Fruit fly (Drosophila melanogaster): ENCODE measurements around the gene CG6770.

Gene CG6770

dm6 chr2L:12045941-12046855 is at the start of gene CG6770 (continued):
- TF ChIP-seq kah (GFP tag; optimal IDR thresholded peaks at IDR 0.05) (peak; percentile 11), CG13296 (GFP tag; optimal IDR thresholded peaks at IDR 0.05) (peak; percentile 93), h (optimal IDR thresholded peaks at IDR 0.05) (no peak), CG4282 (GFP tag; optimal IDR thresholded peaks at IDR 0.05) (peak; percentile 16), CG18476 (GFP tag; optimal IDR thresholded peaks at IDR 0.05) (peak; percentile 70), vvl (GFP tag; IDR thresholded peaks at IDR 0.05) (peak; percentile 93), CG31441 (GFP tag; IDR thresholded peaks at IDR 0.05) (peak; percentile 81), CG14014 (GFP tag; IDR thresholded peaks at IDR 0.05) (peak; percentile 89), HLH3B (GFP tag; IDR thresholded peaks at IDR 0.05) (peak; percentile 81), esg (GFP tag; conservative IDR thresholded peaks at IDR 0.05) (peak; percentile 73), Side (GFP tag; optimal IDR thresholded peaks at IDR 0.05) (peak; percentile 38), E2f2 (GFP tag; IDR thresholded peaks at IDR 0.05) (peak; percentile 74; the same call in 1 of the 2 replicates), CG10321 (GFP tag; IDR thresholded peaks at IDR 0.05) (peak; percentile 66; the same call in 1 of the 2 replicates), crol (GFP tag; IDR thresholded peaks at IDR 0.05) (peak; percentile 22; the same call in 1 of the 2 replicates), HmgD (GFP tag; optimal IDR thresholded peaks at IDR 0.05) (no peak), Bgb (GFP tag; IDR thresholded peaks at IDR 0.05; ENCODE audit: partially characterized antibody) (peak; percentile 68; the same call in 1 of the 2 replicates), H15 (GFP tag; IDR thresholded peaks at IDR 0.05) (peak; percentile 66; the same call in 1 of the 3 replicates), Six4 (GFP tag; optimal IDR thresholded peaks at IDR 0.05) (no peak), pb (GFP tag; optimal IDR thresholded peaks at IDR 0.05) (no peak), CG6689 (GFP tag; IDR thresholded peaks at IDR 0.05) (peak; percentile 87), ftz-f1 (GFP tag; optimal IDR thresholded peaks at IDR 0.05) (peak; percentile 12), BEAF-32 (GFP tag; optimal IDR thresholded peaks at IDR 0.05) (peak; percentile 2), CG15601 (tag; optimal IDR thresholded peaks at IDR 0.05) (peak; percentile 64), Hand (GFP tag; optimal IDR thresholded peaks at IDR 0.05) (peak; percentile 92), schlank (tag; optimal IDR thresholded peaks at IDR 0.05) (peak; percentile 53), NfI (GFP tag; optimal IDR thresholded peaks at IDR 0.05) (peak; percentile 83), gem (tag; optimal IDR thresholded peaks at IDR 0.05) (peak; percentile 87), shn (GFP tag; optimal IDR thresholded peaks at IDR 0.05) (peak; percentile 1), tna (GFP tag; IDR thresholded peaks at IDR 0.05; ENCODE audit: partially characterized antibody) (peak; percentile 54; the same call in 1 of the 2 replicates), az2 (GFP tag; optimal IDR thresholded peaks at IDR 0.05) (peak; percentile 54), Antp (GFP tag; optimal IDR thresholded peaks at IDR 0.05) (peak; percentile 33), CG18011 (GFP tag; optimal IDR thresholded peaks at IDR 0.05) (peak; percentile 43), D (optimal IDR thresholded peaks at IDR 0.05) (no peak), D (GFP tag; optimal IDR thresholded peaks at IDR 0.05) (no peak), Ssrp (tag; optimal IDR thresholded peaks at IDR 0.05) (peak; percentile 43), tio (GFP tag; optimal IDR thresholded peaks at IDR 0.05) (peak; percentile 64), ato (GFP tag; IDR thresholded peaks at IDR 0.05; ENCODE audit: partially characterized antibody) (no peak), CG8944 (GFP tag; optimal IDR thresholded peaks at IDR 0.05) (no peak), CG31365 (tag; optimal IDR thresholded peaks at IDR 0.05) (peak; percentile 25), B-H2 (GFP tag; optimal IDR thresholded peaks at IDR 0.05) (peak; percentile 91), CG30403 (GFP tag; optimal IDR thresholded peaks at IDR 0.05) (peak; percentile 77), pho (GFP tag; optimal IDR thresholded peaks at IDR 0.05) (peak; percentile 45), grn (GFP tag; optimal IDR thresholded peaks at IDR 0.05) (no peak), CG3281 (GFP tag; optimal IDR thresholded peaks at IDR 0.05) (peak; percentile 85), Lpt (GFP tag; optimal IDR thresholded peaks at IDR 0.05) (no peak), CG7556 (GFP tag; optimal IDR thresholded peaks at IDR 0.05) (peak; percentile 90), CG2129 (GFP tag; IDR thresholded peaks at IDR 0.05; ENCODE audit: partially characterized antibody) (no peak), YL-1 (GFP tag; optimal IDR thresholded peaks at IDR 0.05) (peak; percentile 69), cg (GFP tag; optimal IDR thresholded peaks at IDR 0.05) (no peak)
